Worm (Caenorhabditis elegans) whole organism, L4 larva: Measurements from ENCODE around the gene wdfy-2.

Experiments
- F10B5.3 ChIP-seq: sonication (generic microtip); optimal IDR thresholded peaks from 2 replicates; lab custom pipeline; 2016; ENCODE audit warnings: mild to moderate bottlenecking, missing genetic modification characterization, missing compliant biosample characterization
- F44E2.7 ChIP-seq: fragments of 200-800 bp; sonication (Bioruptor generic); IDR thresholded peaks from 2 replicates; pipeline ENCODE4 v2.1.2; 2022; ENCODE audit warnings: missing genetic modification characterization, missing compliant biosample characterization
- R02D3.7 ChIP-seq: fragments of 150-350 bp; sonication (generic microtip); optimal IDR thresholded peaks from 3 replicates; lab custom pipeline; 2014; ENCODE audit warnings: missing biosample characterization, missing genetic modification characterization
- ama-1 ChIP-seq: fragments of 150-350 bp; optimal IDR thresholded peaks from 2 replicates; lab custom pipeline; 2014; ENCODE audit warnings: inconsistent platforms, mixed read lengths
- ceh-32 ChIP-seq: sonication (generic microtip); optimal IDR thresholded peaks from 2 replicates; lab custom pipeline; 2016; ENCODE audit warnings: mild to moderate bottlenecking, missing genetic modification characterization, missing compliant biosample characterization; ENCODE audit not compliant: poor library complexity
- ceh-62 ChIP-seq: sonication (generic microtip); optimal IDR thresholded peaks from 2 replicates; lab custom pipeline; 2017; ENCODE audit warnings: missing biosample characterization, missing genetic modification characterization
- nhr-237 ChIP-seq: sonication (generic microtip); optimal IDR thresholded peaks from 2 replicates; lab custom pipeline; 2017; ENCODE audit warnings: missing biosample characterization, missing genetic modification characterization
- snpc-1.2 ChIP-seq: fragments of 200-800 bp; sonication (Bioruptor generic); IDR thresholded peaks from 2 replicates; pipeline ENCODE4 v1.3.6; 2022; ENCODE audit warnings: missing genetic modification reagents, missing genetic modification characterization, missing compliant biosample characterization

DNA sequence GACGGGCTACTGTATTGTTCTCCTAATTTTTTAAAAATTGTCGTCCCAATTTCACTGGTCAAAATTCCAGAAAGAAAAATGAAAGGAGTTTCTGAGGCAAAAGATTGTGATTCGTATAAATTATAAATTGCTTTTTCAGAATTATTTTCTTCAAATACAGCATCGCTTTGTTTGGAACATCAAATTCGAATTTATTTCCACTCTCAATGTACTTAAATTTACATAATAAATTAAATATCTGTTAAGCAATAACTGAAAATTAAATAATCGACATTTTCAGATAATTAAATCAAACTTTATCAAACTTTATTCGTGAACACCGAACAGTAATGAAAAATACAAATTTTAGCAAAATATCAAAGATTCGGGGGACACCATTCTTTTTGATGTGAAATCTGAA, 44.9 kb upstream of the wdfy-2 start:
- TF ChIP-seq ceh-62 (tag; lab: Kevin White, UChicago) (no peak), F10B5.3 (tag; lab: Kevin White, UChicago) (no peak), snpc-1.2 (GFP tag; lab: Robert Waterston, UW) (no peak), R02D3.7 (no peak), F44E2.7 (no peak), ama-1 (no peak), nhr-237 (tag; lab: Kevin White, UChicago) (no peak), ceh-32 (tag; lab: Kevin White, UChicago) (no peak)
